Worm (Caenorhabditis elegans): ENCODE data around the gene glb-19.

DNA sequence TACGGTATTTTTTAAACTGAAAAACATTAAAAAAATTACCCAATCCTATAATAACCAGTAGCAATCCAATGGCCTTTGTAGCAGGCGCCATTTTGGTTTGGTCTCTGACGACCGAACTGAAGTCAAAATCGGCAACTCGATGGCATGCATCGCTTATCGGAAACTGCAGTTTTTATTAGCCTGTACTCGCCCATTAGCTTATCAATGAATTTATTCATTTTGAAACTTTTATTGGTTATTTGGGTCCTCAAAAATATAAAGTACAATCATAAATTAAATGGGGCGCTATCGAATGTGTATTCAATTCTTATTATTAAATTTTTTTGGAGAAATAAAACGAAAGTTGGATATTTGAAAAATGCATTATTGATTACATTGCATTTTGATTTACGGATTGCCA is 25.2 kb downstream of the glb-19 start, which contains the start of gene R09H10.5:
- no peak for TF ChIP-seq lin-15B (tag; optimal IDR thresholded peaks at IDR 0.05)
- no peak for TF ChIP-seq nhr-11 (tag; optimal IDR thresholded peaks at IDR 0.05)
- no peak for TF ChIP-seq ztf-11 (tag; optimal IDR thresholded peaks at IDR 0.05)
- TF ChIP-seq egl-5 (tag; optimal IDR thresholded peaks at IDR 0.05), result no peak
- TF ChIP-seq fkh-2 (tag; optimal IDR thresholded peaks at IDR 0.05), result no peak
- no peak for TF ChIP-seq fos-1 (tag; optimal IDR thresholded peaks at IDR 0.05)
- no peak for TF ChIP-seq mml-1 (tag; optimal IDR thresholded peaks at IDR 0.05)
- TF ChIP-seq nhr-28 (tag; optimal IDR thresholded peaks at IDR 0.05), result no peak
- TF ChIP-seq pha-4 (tag; optimal IDR thresholded peaks at IDR 0.05), result no peak
- TF ChIP-seq fkh-10 (GFP tag; optimal IDR thresholded peaks at IDR 0.05), result no peak

Data from whole organism, L3 larva.